Fruit fly (Drosophila melanogaster) whole organism, prepupa: ENCODE results near the gene sage.

Experiments used
- CG11294 ChIP-seq: fragments of 200-800 bp; sonication (Bioruptor generic); IDR thresholded peaks from 2 replicates; pipeline ENCODE4 v1.3.6; 2022; ENCODE audit warnings: missing biosample characterization, missing genetic modification characterization
- CG32006 ChIP-seq: fragments of 200-800 bp; sonication (Bioruptor generic); optimal IDR thresholded peaks from 3 replicates; lab custom pipeline; 2017; ENCODE audit warnings: missing biosample characterization, mild to moderate bottlenecking, missing genetic modification characterization
- CG7368 ChIP-seq: fragments of 200-800 bp; sonication (Bioruptor generic); optimal IDR thresholded peaks from 3 replicates; lab custom pipeline; 2016; ENCODE audit warnings: missing biosample characterization, missing genetic modification characterization
- Ets21C ChIP-seq: fragments of 200-800 bp; sonication (Bioruptor generic); optimal IDR thresholded peaks from 3 replicates; lab custom pipeline; 2016; ENCODE audit warnings: missing biosample characterization, missing genetic modification characterization
- Ets96B ChIP-seq: fragments of 200-800 bp; optimal IDR thresholded peaks from 2 replicates; lab custom pipeline; 2019; ENCODE audit warnings: missing biosample characterization, mild to moderate bottlenecking, missing genetic modification characterization, moderate library complexity
- Hr38 ChIP-seq: sonication (Bioruptor generic); optimal IDR thresholded peaks from 2 replicates; lab custom pipeline; 2016; ENCODE audit warnings: missing biosample characterization, missing genetic modification characterization
- Lpt ChIP-seq: fragments of 200-800 bp; sonication (Bioruptor generic); optimal IDR thresholded peaks from 3 replicates; lab custom pipeline; 2016; ENCODE audit warnings: missing biosample characterization, missing genetic modification characterization
- OdsH ChIP-seq: fragments of 200-800 bp; sonication (Bioruptor generic); optimal IDR thresholded peaks from 3 replicates; lab custom pipeline; 2016; ENCODE audit warnings: missing biosample characterization, missing genetic modification characterization
- Smox ChIP-seq: fragments of 200-800 bp; sonication (Bioruptor generic); optimal IDR thresholded peaks from 3 replicates; lab custom pipeline; 2016; ENCODE audit warnings: missing biosample characterization, missing genetic modification characterization
- Sox14 ChIP-seq: fragments of 200-800 bp; sonication (Bioruptor generic); optimal IDR thresholded peaks from 3 replicates; lab custom pipeline; 2016; ENCODE audit warnings: missing biosample characterization, missing genetic modification characterization
- dsx ChIP-seq: fragments of 200-800 bp; optimal IDR thresholded peaks from 3 replicates; lab custom pipeline; 2019; ENCODE audit warnings: missing biosample characterization, mild to moderate bottlenecking, missing genetic modification characterization, moderate library complexity; ENCODE audit not compliant: poor library complexity, severe bottlenecking
- net ChIP-seq: fragments of 200-800 bp; sonication (Bioruptor generic); optimal IDR thresholded peaks from 3 replicates; lab custom pipeline; 2016; ENCODE audit warnings: missing biosample characterization, missing genetic modification characterization
- pdm3 ChIP-seq: fragments of 200-800 bp; sonication (Bioruptor generic); optimal IDR thresholded peaks from 3 replicates; lab custom pipeline; 2016; ENCODE audit warnings: missing biosample characterization, missing genetic modification characterization

DNA sequence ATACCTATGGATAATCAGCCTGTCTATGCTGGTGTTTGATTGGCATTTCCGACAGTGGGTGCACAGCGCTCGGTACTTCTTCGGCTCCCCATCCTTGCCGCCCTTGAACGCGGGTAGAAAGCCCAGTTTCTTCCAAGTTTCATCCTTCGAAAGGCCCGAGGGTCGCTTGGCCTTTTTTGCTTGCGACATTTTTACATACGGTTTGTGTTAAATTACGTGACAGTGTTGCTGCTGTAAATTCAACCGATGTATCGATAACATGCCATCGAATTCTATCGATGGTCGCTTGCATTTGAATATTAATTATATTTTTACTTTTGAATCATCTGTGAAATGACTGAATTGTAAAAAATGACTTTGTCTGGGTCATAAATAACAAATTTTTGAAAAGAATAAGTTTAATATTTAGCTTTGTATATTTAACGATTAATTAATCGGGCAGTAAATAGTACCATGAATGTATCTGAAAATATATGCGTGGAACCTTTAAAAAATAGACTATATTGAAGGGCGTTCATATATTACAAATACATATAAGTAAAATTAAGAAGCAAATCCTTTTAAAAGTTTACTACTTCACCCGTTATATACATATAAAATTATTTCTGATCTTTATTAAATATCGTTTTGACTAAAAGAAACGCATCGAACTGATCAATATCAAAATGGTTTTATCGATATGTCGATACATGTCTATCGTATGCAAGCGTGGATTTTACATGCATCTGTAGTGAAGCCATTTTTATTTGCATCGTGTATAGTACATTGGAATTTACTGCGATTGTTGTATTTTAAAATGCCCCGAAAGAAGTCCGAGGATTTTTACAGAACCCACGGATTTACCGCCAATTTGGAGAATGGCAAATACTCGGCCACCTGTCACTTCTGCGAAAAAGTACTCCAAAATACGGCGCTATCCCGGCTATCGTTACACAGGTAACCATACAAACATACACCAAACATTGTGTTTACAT, 5.4 kb downstream of the sage start, which contains the start of the genes Ibf2 and Ibf1:
- TF ChIP-seq CG32006 (GFP tag; lab: Kevin White, UChicago) (no peak), OdsH (GFP tag; lab: Kevin White, UChicago) (no peak), Ets96B (no peak), Ets21C (GFP tag; lab: Kevin White, UChicago) (no peak), CG11294 (GFP tag; lab: Robert Waterston, UW) (no peak), net (GFP tag; lab: Kevin White, UChicago) (no peak), Sox14 (no peak), Lpt (GFP tag; lab: Kevin White, UChicago) (no peak), pdm3 (GFP tag; lab: Kevin White, UChicago) (no peak), Hr38 (GFP tag; lab: Kevin White, UChicago) (no peak), CG7368 (GFP tag; lab: Kevin White, UChicago) (no peak), dsx (GFP tag; lab: Kevin White, UChicago) (no peak), Smox (GFP tag; lab: Kevin White, UChicago) (no peak)
